Worm (Caenorhabditis elegans) whole organism, late embryonic: ENCODE data around the gene Y119D3B.14.
A peak's percentile ranks its signal among the peaks of the same experiment; 100 is the strongest.

Experiments
- C38D4.7 ChIP-seq: fragments of 200-800 bp; sonication (Bioruptor generic); optimal IDR thresholded peaks from 2 replicates; lab custom pipeline; 2018; ENCODE audit warnings: mild to moderate bottlenecking, missing genetic modification characterization, moderate library complexity, missing compliant biosample characterization
- F13H6.1 ChIP-seq: sonication (generic microtip); optimal IDR thresholded peaks from 2 replicates; lab custom pipeline; 2016; ENCODE audit warnings: missing genetic modification characterization, missing compliant biosample characterization
- K02D7.2 ChIP-seq: sonication (generic microtip); optimal IDR thresholded peaks from 2 replicates; lab custom pipeline; 2017; ENCODE audit warnings: mild to moderate bottlenecking, missing genetic modification characterization, missing compliant biosample characterization
- K09A11.1 ChIP-seq: sonication (generic microtip); optimal IDR thresholded peaks from 2 replicates; lab custom pipeline; 2017; ENCODE audit warnings: antibody characterized with exemption, mild to moderate bottlenecking, missing genetic modification characterization, missing compliant biosample characterization; ENCODE audit not compliant: insufficient read depth
- T23F11.4 ChIP-seq: fragments of 200-800 bp; sonication (Bioruptor generic); optimal IDR thresholded peaks from 2 replicates; lab custom pipeline; 2018; ENCODE audit warnings: mild to moderate bottlenecking, missing genetic modification characterization, missing compliant biosample characterization
- ahr-1 ChIP-seq: sonication (generic microtip); optimal IDR thresholded peaks from 2 replicates; lab custom pipeline; 2016; ENCODE audit warnings: missing genetic modification characterization, missing compliant biosample characterization
- ceh-18 ChIP-seq: sonication (generic microtip); optimal IDR thresholded peaks from 2 replicates; lab custom pipeline; 2016; ENCODE audit warnings: missing genetic modification characterization, missing compliant biosample characterization
- ceh-24 ChIP-seq: sonication (generic microtip); optimal IDR thresholded peaks from 2 replicates; lab custom pipeline; 2016; ENCODE audit warnings: mild to moderate bottlenecking, missing genetic modification characterization, missing compliant biosample characterization
- ceh-30 ChIP-seq: fragments of 150-350 bp; optimal IDR thresholded peaks from 2 replicates; lab custom pipeline; 2014; ENCODE audit warnings: missing biosample characterization, missing genetic modification characterization
- ceh-34 ChIP-seq: sonication (generic microtip); optimal IDR thresholded peaks from 2 replicates; lab custom pipeline; 2016; ENCODE audit warnings: mild to moderate bottlenecking, missing genetic modification characterization, missing compliant biosample characterization
- ceh-6 ChIP-seq: fragments of 200-800 bp; sonication (Bioruptor generic); optimal IDR thresholded peaks from 2 replicates; lab custom pipeline; 2018; ENCODE audit warnings: mild to moderate bottlenecking, missing genetic modification characterization, missing compliant biosample characterization
- ceh-9 ChIP-seq: sonication (generic microtip); optimal IDR thresholded peaks from 2 replicates; lab custom pipeline; 2016; ENCODE audit warnings: mild to moderate bottlenecking, missing genetic modification characterization, inconsistent platforms, missing compliant biosample characterization
- che-1 ChIP-seq: sonication (generic microtip); optimal IDR thresholded peaks from 2 replicates; lab custom pipeline; 2016; ENCODE audit warnings: mild to moderate bottlenecking, missing genetic modification characterization, missing compliant biosample characterization
- dve-1 ChIP-seq: sonication (generic microtip); optimal IDR thresholded peaks from 2 replicates; lab custom pipeline; 2017; ENCODE audit warnings: antibody characterized with exemption, mild to moderate bottlenecking, missing genetic modification characterization, missing compliant biosample characterization
- elt-2 ChIP-seq: sonication (generic microtip); optimal IDR thresholded peaks from 2 replicates; lab custom pipeline; 2016; ENCODE audit warnings: missing genetic modification reagents, missing genetic modification characterization, missing compliant biosample characterization
- elt-4 ChIP-seq: sonication (generic microtip); optimal IDR thresholded peaks from 2 replicates; lab custom pipeline; 2016; ENCODE audit warnings: missing genetic modification characterization, missing compliant biosample characterization
- ets-4 ChIP-seq: sonication (generic microtip); optimal IDR thresholded peaks from 2 replicates; lab custom pipeline; 2016; ENCODE audit warnings: missing genetic modification characterization, missing compliant biosample characterization
- eyg-1 ChIP-seq: sonication (generic microtip); optimal IDR thresholded peaks from 2 replicates; lab custom pipeline; 2016; ENCODE audit warnings: missing genotype, missing genetic modification characterization, missing compliant biosample characterization
- fax-1 ChIP-seq: sonication (generic microtip); optimal IDR thresholded peaks from 2 replicates; lab custom pipeline; 2016; ENCODE audit warnings: missing genotype, missing genetic modification characterization, missing compliant biosample characterization
- fkh-6 ChIP-seq: sonication (generic microtip); optimal IDR thresholded peaks from 2 replicates; lab custom pipeline; 2016; ENCODE audit warnings: missing genetic modification characterization, missing compliant biosample characterization
- gmeb-2 ChIP-seq: sonication (generic microtip); optimal IDR thresholded peaks from 2 replicates; lab custom pipeline; 2016; ENCODE audit warnings: missing genetic modification characterization, inconsistent platforms, missing compliant biosample characterization
- hlh-15 ChIP-seq: sonication (generic microtip); optimal IDR thresholded peaks from 2 replicates; lab custom pipeline; 2016; ENCODE audit warnings: missing genetic modification characterization, missing compliant biosample characterization
- hlh-30 ChIP-seq: sonication (generic microtip); optimal IDR thresholded peaks from 2 replicates; lab custom pipeline; 2017; ENCODE audit warnings: antibody characterized with exemption, missing genetic modification characterization, missing compliant biosample characterization; ENCODE audit not compliant: insufficient read depth
- hlh-6 ChIP-seq: sonication (generic microtip); optimal IDR thresholded peaks from 2 replicates; lab custom pipeline; 2016; ENCODE audit warnings: missing genotype, missing genetic modification characterization, missing compliant biosample characterization
- hlh-8 ChIP-seq: sonication (generic microtip); optimal IDR thresholded peaks from 2 replicates; lab custom pipeline; 2016; ENCODE audit warnings: missing genotype, missing genetic modification characterization, missing compliant biosample characterization
- lim-6 ChIP-seq: sonication (generic microtip); optimal IDR thresholded peaks from 2 replicates; lab custom pipeline; 2016; ENCODE audit warnings: missing genetic modification characterization, missing compliant biosample characterization
- lin-11 ChIP-seq: fragments of 200-800 bp; sonication (Bioruptor generic); optimal IDR thresholded peaks from 2 replicates; lab custom pipeline; 2018; ENCODE audit warnings: mild to moderate bottlenecking, missing genetic modification characterization, missing compliant biosample characterization
- mec-3 ChIP-seq: sonication (generic microtip); optimal IDR thresholded peaks from 2 replicates; lab custom pipeline; 2016; ENCODE audit warnings: borderline replicate concordance, missing genetic modification characterization, missing compliant biosample characterization
- nhr-11 ChIP-seq: fragments of 150-350 bp; optimal IDR thresholded peaks from 2 replicates; lab custom pipeline; 2014; ENCODE audit warnings: missing biosample characterization, missing genetic modification characterization
- nhr-232 ChIP-seq: sonication (generic microtip); optimal IDR thresholded peaks from 2 replicates; lab custom pipeline; 2016; ENCODE audit warnings: missing genetic modification characterization, missing compliant biosample characterization
- odd-2 ChIP-seq: sonication (generic microtip); optimal IDR thresholded peaks from 2 replicates; lab custom pipeline; 2017; ENCODE audit warnings: antibody characterized with exemption, mild to moderate bottlenecking, missing genetic modification characterization, missing compliant biosample characterization
- pag-3 ChIP-seq: sonication (generic microtip); optimal IDR thresholded peaks from 2 replicates; lab custom pipeline; 2016; ENCODE audit warnings: missing compliant biosample characterization, missing genetic modification characterization, borderline replicate concordance
- pha-2 ChIP-seq: sonication (generic microtip); optimal IDR thresholded peaks from 2 replicates; lab custom pipeline; 2017; ENCODE audit warnings: mild to moderate bottlenecking, missing genetic modification characterization, missing compliant biosample characterization
- pha-4 ChIP-seq: fragments of 150-350 bp; optimal IDR thresholded peaks from 2 replicates; lab custom pipeline; 2018; ENCODE audit warnings: missing biosample characterization, missing genetic modification reagents, missing genetic modification characterization
- pqm-1 ChIP-seq: sonication (generic microtip); optimal IDR thresholded peaks from 2 replicates; lab custom pipeline; 2016; ENCODE audit warnings: missing genetic modification characterization, missing compliant biosample characterization
- pros-1 ChIP-seq: fragments of 150-350 bp; optimal IDR thresholded peaks from 2 replicates; lab custom pipeline; 2014; ENCODE audit warnings: missing biosample characterization, missing genetic modification reagents, missing genetic modification characterization
- ref-2 ChIP-seq: sonication (generic microtip); optimal IDR thresholded peaks from 2 replicates; lab custom pipeline; 2016; ENCODE audit warnings: missing genetic modification characterization, missing compliant biosample characterization
- rnt-1 ChIP-seq: sonication (generic microtip); optimal IDR thresholded peaks from 2 replicates; lab custom pipeline; 2016; ENCODE audit warnings: missing genetic modification characterization, missing compliant biosample characterization
- sox-4 ChIP-seq: sonication (generic microtip); optimal IDR thresholded peaks from 2 replicates; lab custom pipeline; 2017; ENCODE audit warnings: mild to moderate bottlenecking, missing genetic modification characterization, inconsistent platforms, missing compliant biosample characterization
- tbx-2 ChIP-seq: sonication (generic microtip); optimal IDR thresholded peaks from 2 replicates; lab custom pipeline; 2016; ENCODE audit warnings: missing genetic modification characterization, missing compliant biosample characterization
- unc-3 ChIP-seq, 2 experiments: fragments of 200-800 bp in 1 of 2; sonication (Bioruptor generic) in 1 of 2; sonication (generic microtip) in 1 of 2; conservative IDR thresholded peaks in 1 of 2; optimal IDR thresholded peaks in 1 of 2; 2 replicates each; pipeline versions ENCODE4 v1.3.6 to Lab custom; 2016 to 2022; ENCODE audit warnings: missing compliant biosample characterization in 2 of 2, missing genetic modification characterization in 2 of 2, missing genetic modification reagents in 1 of 2
- unc-55 ChIP-seq: sonication (generic microtip); optimal IDR thresholded peaks from 2 replicates; lab custom pipeline; 2017; ENCODE audit warnings: missing biosample characterization, missing genetic modification reagents, missing genetic modification characterization
- unc-86 ChIP-seq: sonication (generic microtip); optimal IDR thresholded peaks from 2 replicates; lab custom pipeline; 2016; ENCODE audit warnings: missing genetic modification characterization, missing compliant biosample characterization
- ztf-16 ChIP-seq: sonication (generic microtip); optimal IDR thresholded peaks from 2 replicates; lab custom pipeline; 2017; ENCODE audit warnings: missing genetic modification characterization, missing compliant biosample characterization

Gene Y119D3B.14

DNA sequence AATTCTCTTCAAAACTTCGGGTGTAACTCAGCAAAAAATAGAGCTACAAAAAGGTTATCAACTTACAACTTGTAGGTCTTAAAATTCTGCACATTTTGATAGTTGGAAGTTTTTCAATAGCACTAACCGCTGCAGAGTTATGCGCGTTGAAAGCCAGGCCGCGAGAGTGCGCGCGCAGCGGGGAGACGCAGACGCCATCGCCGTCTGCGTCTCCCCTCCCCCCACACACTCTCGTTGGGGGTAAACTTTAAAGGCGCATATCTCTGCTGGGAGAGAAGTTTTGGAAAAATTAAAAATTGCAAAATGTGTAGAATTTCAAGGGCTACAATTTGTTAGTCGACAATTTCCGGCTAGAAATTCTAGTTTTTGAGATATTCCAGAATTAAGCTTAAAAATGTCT lies 35.9 kb upstream of the Y119D3B.14 start:
- TF ChIP-seq unc-55, result no peak
- TF ChIP-seq pha-2 (tag; lab: Kevin White, UChicago), result no peak
- no peak for TF ChIP-seq elt-4 (tag; lab: Kevin White, UChicago)
- TF ChIP-seq ets-4, result no peak
- TF ChIP-seq pqm-1 (tag; lab: Kevin White, UChicago), result no peak
- TF ChIP-seq K02D7.2 (tag; lab: Kevin White, UChicago), result no peak
- TF ChIP-seq tbx-2 (tag; lab: Kevin White, UChicago), result no peak
- TF ChIP-seq pros-1, result no peak
- TF ChIP-seq unc-3 (GFP tag; conservative IDR thresholded peaks at IDR 0.05; lab: Robert Waterston, UW), result no peak
- TF ChIP-seq unc-3 (tag; optimal IDR thresholded peaks at IDR 0.05; lab: Kevin White, UChicago), result no peak
- TF ChIP-seq mec-3 (tag; lab: Kevin White, UChicago), result no peak
- no peak for TF ChIP-seq eyg-1 (tag; lab: Kevin White, UChicago)
- no peak for TF ChIP-seq nhr-232 (tag; lab: Kevin White, UChicago)
- no peak for TF ChIP-seq nhr-11
- no peak for TF ChIP-seq ztf-16
- no peak for TF ChIP-seq ceh-24 (tag; lab: Kevin White, UChicago)

DNA sequence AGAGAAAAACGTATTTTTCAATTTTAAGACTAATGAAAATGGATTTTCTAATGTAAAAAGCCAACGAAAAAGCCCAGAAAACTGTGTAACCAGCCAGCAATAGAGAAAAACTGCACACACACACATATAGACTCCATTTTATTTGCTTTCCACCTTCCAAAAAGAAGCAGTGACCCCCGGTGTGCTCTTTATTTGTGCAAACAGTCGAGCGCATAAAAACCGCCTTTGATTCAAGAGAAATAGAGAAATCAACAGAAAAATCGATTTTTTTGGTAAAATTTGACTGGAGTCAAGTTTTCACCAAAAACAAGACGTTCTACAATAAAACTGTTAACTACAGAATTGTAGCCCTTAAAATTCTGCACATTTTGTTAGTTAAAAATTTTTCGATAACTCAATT lies 35.0 kb upstream of the Y119D3B.14 start:
- no peak for TF ChIP-seq fkh-6 (tag; lab: Kevin White, UChicago)
- no peak for TF ChIP-seq ceh-6

DNA sequence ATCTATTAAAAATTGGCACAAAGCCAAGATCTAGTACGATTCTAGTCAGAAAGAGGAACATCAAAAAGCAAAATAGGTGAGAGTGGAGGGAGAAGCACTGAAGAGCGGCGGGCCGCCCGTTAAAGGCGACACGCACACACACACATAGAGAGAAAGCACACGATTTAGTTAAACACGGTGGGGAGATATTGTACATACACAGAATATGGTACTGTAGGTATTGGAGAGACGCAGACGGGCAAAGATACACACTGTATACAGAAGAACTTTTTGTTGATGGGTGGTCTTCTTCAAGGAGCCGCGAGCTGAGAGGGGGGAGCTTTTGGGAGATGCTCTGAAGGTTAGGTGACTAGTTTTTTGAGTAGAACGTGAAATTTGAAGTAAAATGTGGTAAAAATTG lies 32.6 kb upstream of the Y119D3B.14 start:
- TF ChIP-seq tbx-2 (tag; lab: Kevin White, UChicago) (peak; percentile 14), mec-3 (tag; lab: Kevin White, UChicago) (no peak), ref-2 (no peak), K09A11.1 (tag; lab: Kevin White, UChicago) (no peak), gmeb-2 (no peak), odd-2 (tag; lab: Kevin White, UChicago) (no peak), T23F11.4 (GFP tag; lab: Kevin White, UChicago) (no peak), dve-1 (tag; lab: Kevin White, UChicago) (peak; percentile 44), hlh-8 (tag; lab: Kevin White, UChicago) (no peak), C38D4.7 (GFP tag; lab: Kevin White, UChicago) (no peak), elt-2 (tag; lab: Kevin White, UChicago) (no peak), unc-55 (no peak), sox-4 (tag; lab: Kevin White, UChicago) (no peak), ceh-30 (tag; lab: Kevin White, UChicago) (no peak), hlh-6 (no peak), lin-11 (tag; lab: Kevin White, UChicago) (no peak), pha-4 (tag; lab: Kevin White, UChicago) (no peak), rnt-1 (tag; lab: Kevin White, UChicago) (no peak), F13H6.1 (peak; percentile 1), fkh-6 (tag; lab: Kevin White, UChicago) (no peak), pqm-1 (tag; lab: Kevin White, UChicago) (no peak), hlh-15 (no peak), unc-86 (tag; lab: Kevin White, UChicago) (no peak), nhr-11 (no peak), ceh-24 (tag; lab: Kevin White, UChicago) (no peak), ceh-9 (tag; lab: Kevin White, UChicago) (no peak), pha-2 (tag; lab: Kevin White, UChicago) (no peak), ceh-34 (peak; percentile 19), fax-1 (tag; lab: Kevin White, UChicago) (no peak), ceh-18 (peak; percentile 9), pag-3 (tag; lab: Kevin White, UChicago) (no peak), che-1 (tag; lab: Kevin White, UChicago) (no peak), lim-6 (tag; lab: Kevin White, UChicago) (no peak), ahr-1 (tag; lab: Kevin White, UChicago) (no peak), hlh-30 (tag; lab: Kevin White, UChicago) (no peak)
